Fruit fly (Drosophila melanogaster): ENCODE data around the gene Rnf146.

Rnf146 gene

DNA sequence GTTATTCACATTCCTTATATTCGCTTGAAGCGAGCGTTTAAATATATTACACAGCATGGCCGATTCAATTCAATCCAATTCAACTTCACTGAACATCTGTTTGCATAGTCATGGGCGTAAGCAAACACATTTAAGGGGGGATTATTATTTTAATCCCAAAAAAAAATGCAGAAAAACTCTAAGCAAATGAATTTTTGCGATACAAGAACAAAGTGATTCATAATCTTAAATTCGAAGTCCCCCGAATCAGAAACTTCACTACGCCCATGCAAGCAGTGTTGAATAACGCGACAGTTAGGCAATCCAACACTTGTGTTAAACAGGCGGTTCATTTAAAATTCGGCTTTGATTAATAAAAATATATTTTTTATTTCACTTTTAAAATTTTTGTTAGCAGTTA, 52.2 kb downstream of the Rnf146 start, which contains the start of gene CG14100 (continued):
- TF ChIP-seq CG11902 (GFP tag; optimal IDR thresholded peaks at IDR 0.05) (peak; percentile 100), Hr4 (GFP tag; optimal IDR thresholded peaks at IDR 0.05) (peak; percentile 100), Hr38 (GFP tag; optimal IDR thresholded peaks at IDR 0.05) (peak; percentile 100), pdm3 (GFP tag; optimal IDR thresholded peaks at IDR 0.05) (peak; percentile 100), CG6276 (GFP tag; optimal IDR thresholded peaks at IDR 0.05) (peak; percentile 100), Sox102F (GFP tag; optimal IDR thresholded peaks at IDR 0.05) (peak; percentile 100), acj6 (GFP tag; optimal IDR thresholded peaks at IDR 0.05) (peak; percentile 100), CG8119 (GFP tag; IDR thresholded peaks at IDR 0.05) (peak; percentile 100)
